Fruit fly (Drosophila melanogaster): ENCODE data around the gene Prosbeta3.
A peak's percentile ranks its signal among the peaks of the same experiment; 100 is the strongest.

The Prosbeta3 gene

dm6 chr3R:9053850-9054441 is 47.9 kb upstream of the Prosbeta3 start (continued):
- TF ChIP-seq CG34224 (GFP tag; IDR thresholded peaks at IDR 0.05; ENCODE audit: partially characterized antibody) (no peak), ci (GFP tag; IDR thresholded peaks at IDR 0.05) (no peak), Dip3 (GFP tag; optimal IDR thresholded peaks at IDR 0.05) (peak; percentile 63), CG12219 (GFP tag; optimal IDR thresholded peaks at IDR 0.05) (peak; percentile 27), otp (GFP tag; IDR thresholded peaks at IDR 0.05) (no peak), Tbp (GFP tag; optimal IDR thresholded peaks at IDR 0.05) (no peak), Abd-B (GFP tag; optimal IDR thresholded peaks at IDR 0.05) (no peak), CG8089 (GFP tag; optimal IDR thresholded peaks at IDR 0.05) (no peak), CG10274 (GFP tag; optimal IDR thresholded peaks at IDR 0.05) (peak; percentile 9), insv (GFP tag; optimal IDR thresholded peaks at IDR 0.05) (no peak), al (GFP tag; IDR thresholded peaks at IDR 0.05) (no peak), Fer1 (GFP tag; optimal IDR thresholded peaks at IDR 0.05) (peak; percentile 38), fru (optimal IDR thresholded peaks at IDR 0.05) (no peak), CG32772 (GFP tag; IDR thresholded peaks at IDR 0.05) (no peak), CG34422 (GFP tag; IDR thresholded peaks at IDR 0.05) (no peak), CG12659 (GFP tag; optimal IDR thresholded peaks at IDR 0.05) (peak; percentile 50), toy (GFP tag; IDR thresholded peaks at IDR 0.05) (no peak), dmrt11E (tag; optimal IDR thresholded peaks at IDR 0.05) (no peak), phol (tag; optimal IDR thresholded peaks at IDR 0.05) (peak; percentile 61), Optix (GFP tag; IDR thresholded peaks at IDR 0.05) (no peak), Opbp (GFP tag; IDR thresholded peaks at IDR 0.05; ENCODE audit: partially characterized antibody) (no peak), CG15601 (tag; optimal IDR thresholded peaks at IDR 0.05) (no peak), fd64A (GFP tag; optimal IDR thresholded peaks at IDR 0.05) (no peak), CG6654 (GFP tag; optimal IDR thresholded peaks at IDR 0.05) (no peak), ATbp (GFP tag; optimal IDR thresholded peaks at IDR 0.05) (no peak), Nf-YC (tag; optimal IDR thresholded peaks at IDR 0.05) (no peak), CG10543 (GFP tag; optimal IDR thresholded peaks at IDR 0.05) (no peak), Hand (GFP tag; optimal IDR thresholded peaks at IDR 0.05) (peak; percentile 3), gt (GFP tag; IDR thresholded peaks at IDR 0.05) (no peak), Asciz (GFP tag; optimal IDR thresholded peaks at IDR 0.05) (no peak), Myb (GFP tag; optimal IDR thresholded peaks at IDR 0.05) (peak; percentile 57), Ravus (GFP tag; IDR thresholded peaks at IDR 0.05) (no peak), Dbx (GFP tag; IDR thresholded peaks at IDR 0.05) (no peak), CG14965 (GFP tag; optimal IDR thresholded peaks at IDR 0.05; ENCODE audit: borderline replicate concordance) (no peak), Xbp1 (GFP tag; optimal IDR thresholded peaks at IDR 0.05) (peak; percentile 28), CG10565 (GFP tag; optimal IDR thresholded peaks at IDR 0.05) (no peak), Sin3A (optimal IDR thresholded peaks at IDR 0.05) (no peak), Ada2b (GFP tag; IDR thresholded peaks at IDR 0.05) (no peak), NFAT (GFP tag; IDR thresholded peaks at IDR 0.05) (no peak), danr (GFP tag; IDR thresholded peaks at IDR 0.05) (no peak), ewg (GFP tag; optimal IDR thresholded peaks at IDR 0.05) (peak; percentile 23), Antp (GFP tag; optimal IDR thresholded peaks at IDR 0.05) (peak; percentile 46), CG17612 (GFP tag; IDR thresholded peaks at IDR 0.05) (no peak), CG17802 (tag; optimal IDR thresholded peaks at IDR 0.05) (no peak), jigr1 (GFP tag; IDR thresholded peaks at IDR 0.05) (no peak), MESR4 (GFP tag; optimal IDR thresholded peaks at IDR 0.05) (no peak), CG5180 (GFP tag; optimal IDR thresholded peaks at IDR 0.05) (peak; percentile 55), sima (GFP tag; optimal IDR thresholded peaks at IDR 0.05) (no peak), stwl (tag; optimal IDR thresholded peaks at IDR 0.05) (no peak), CG4854 (GFP tag; optimal IDR thresholded peaks at IDR 0.05) (no peak), sens-2 (GFP tag; IDR thresholded peaks at IDR 0.05) (no peak), Lhr (GFP tag; optimal IDR thresholded peaks at IDR 0.05) (no peak)

Data from whole organism, embryonic.